In genomic region chrX:3025145-3025544, ce11 we compare ENCODE assay signal across 1 worm cellular context.
TF ChIP-seq lines count a peak whose summit lies in the region.

No protein-coding gene starts in this region.

TF ChIP-seq in whole organism, L1 larva, 84 proteins besides CTCF, POLR2A, EP300 and RAD21 (continued from another document):
- TF ChIP-seq fos-1 (tag; optimal IDR thresholded peaks at IDR 0.05; lab: Kevin White, UChicago): no peak
- TF ChIP-seq rnt-1 (tag; optimal IDR thresholded peaks at IDR 0.05; lab: Kevin White, UChicago): no peak
- TF ChIP-seq hpl-2 (GFP tag; optimal IDR thresholded peaks at IDR 0.05; lab: Kevin White, UChicago): no peak
- TF ChIP-seq lin-35 (GFP tag; optimal IDR thresholded peaks at IDR 0.05; lab: Kevin White, UChicago): peak in 1 of 2 experiments; percentile 1
- TF ChIP-seq lin-15B (tag; optimal IDR thresholded peaks at IDR 0.05; lab: Kevin White, UChicago): no peak
- TF ChIP-seq nhr-20 (tag; optimal IDR thresholded peaks at IDR 0.05; lab: Kevin White, UChicago): peak; percentile 28
- TF ChIP-seq ceh-63 (GFP tag; optimal IDR thresholded peaks at IDR 0.05; lab: Kevin White, UChicago): no peak
- TF ChIP-seq ets-5 (GFP tag; IDR thresholded peaks at IDR 0.05; lab: Robert Waterston, UW): no peak
- TF ChIP-seq mef-2 (tag; optimal IDR thresholded peaks at IDR 0.05; lab: Kevin White, UChicago): no peak
- TF ChIP-seq ceh-8 (GFP tag; optimal IDR thresholded peaks at IDR 0.05; lab: Kevin White, UChicago): no peak
- no peak for TF ChIP-seq unc-98 (GFP tag; IDR thresholded peaks at IDR 0.05; lab: Robert Waterston, UW)
- peak in 1 of 2 experiments; percentile 17 for TF ChIP-seq lsy-2 (tag; optimal IDR thresholded peaks at IDR 0.05; lab: Kevin White, UChicago)
- peak; percentile 80 for TF ChIP-seq nhr-85 (tag; lab: Kevin White, UChicago)
- no peak for TF ChIP-seq ztf-11 (tag; optimal IDR thresholded peaks at IDR 0.05; lab: Kevin White, UChicago)
- no peak for TF ChIP-seq dpl-1 (GFP tag; optimal IDR thresholded peaks at IDR 0.05; lab: Kevin White, UChicago)
- TF ChIP-seq fkh-4 (tag; optimal IDR thresholded peaks at IDR 0.05; lab: Kevin White, UChicago; ENCODE audit: borderline replicate concordance): no peak
- no peak for TF ChIP-seq C16A3.4 (tag; optimal IDR thresholded peaks at IDR 0.05; lab: Kevin White, UChicago)
- no peak for TF ChIP-seq ceh-82 (tag; optimal IDR thresholded peaks at IDR 0.05; lab: Kevin White, UChicago)
- no peak for TF ChIP-seq tbx-2 (tag; optimal IDR thresholded peaks at IDR 0.05; lab: Kevin White, UChicago)
- TF ChIP-seq lin-39 (tag; optimal IDR thresholded peaks at IDR 0.05; lab: Kevin White, UChicago): no peak
- no peak for TF ChIP-seq aha-1 (tag; optimal IDR thresholded peaks at IDR 0.05; lab: Kevin White, UChicago)
- no peak for TF ChIP-seq nhr-12 (tag; optimal IDR thresholded peaks at IDR 0.05; lab: Kevin White, UChicago)
- no peak for TF ChIP-seq grh-1 (GFP tag; IDR thresholded peaks at IDR 0.05; lab: Robert Waterston, UW)
- no peak for TF ChIP-seq lin-14 (GFP tag; optimal IDR thresholded peaks at IDR 0.05; lab: Kevin White, UChicago)
- no peak for TF ChIP-seq ztf-4 (tag; optimal IDR thresholded peaks at IDR 0.05; lab: Kevin White, UChicago)
- TF ChIP-seq zip-4 (GFP tag; optimal IDR thresholded peaks at IDR 0.05; lab: Kevin White, UChicago): no peak
- no peak for TF ChIP-seq unc-130 (tag; optimal IDR thresholded peaks at IDR 0.05; lab: Kevin White, UChicago)
- no peak for TF ChIP-seq mdl-1 (tag; optimal IDR thresholded peaks at IDR 0.05; lab: Kevin White, UChicago)
- TF ChIP-seq egl-13 (tag; optimal IDR thresholded peaks at IDR 0.05; lab: Kevin White, UChicago): no peak
- TF ChIP-seq fkh-8 (tag; optimal IDR thresholded peaks at IDR 0.05; lab: Kevin White, UChicago): no peak
- TF ChIP-seq ama-1 (optimal IDR thresholded peaks at IDR 0.05; lab: Kevin White, UChicago): no peak
- no peak for TF ChIP-seq pax-3 (tag; optimal IDR thresholded peaks at IDR 0.05; lab: Kevin White, UChicago)
- no peak for TF ChIP-seq nhr-237 (tag; optimal IDR thresholded peaks at IDR 0.05; lab: Kevin White, UChicago)
- no peak for TF ChIP-seq ceh-90 (tag; optimal IDR thresholded peaks at IDR 0.05; lab: Kevin White, UChicago)
- no peak for TF ChIP-seq hlh-4 (tag; optimal IDR thresholded peaks at IDR 0.05; lab: Kevin White, UChicago)
- TF ChIP-seq C04F5.9 (tag; optimal IDR thresholded peaks at IDR 0.05; lab: Kevin White, UChicago): no peak
- no peak for TF ChIP-seq fkh-10 (GFP tag; optimal IDR thresholded peaks at IDR 0.05; lab: Kevin White, UChicago)
- no peak for TF ChIP-seq nhr-11 (tag; optimal IDR thresholded peaks at IDR 0.05; lab: Kevin White, UChicago)
- TF ChIP-seq xbp-1 (tag; optimal IDR thresholded peaks at IDR 0.05; lab: Kevin White, UChicago): no peak
TF ChIP-seq in whole organism, L1 larva: peak in this region for 9.
